Fruit fly (Drosophila melanogaster) whole organism: ENCODE measurements around the gene CG43737.

ENCODE experiments used
- CG8478 ChIP-seq: fragments of >200 bp; optimal IDR thresholded peaks from 2 replicates; lab custom pipeline; 2018; ENCODE audit warnings: inconsistent platforms
- Dll ChIP-seq: fragments of >200 bp; optimal IDR thresholded peaks from 2 replicates; lab custom pipeline; 2017
- EcR ChIP-seq, 2 experiments: fragments of >200 bp; optimal IDR thresholded peaks; 2 replicates each; lab custom pipeline; 2017; ENCODE audit warnings: missing biosample characterization in 2 of 2, missing genetic modification characterization in 2 of 2, missing genetic modification reagents in 2 of 2
- pan ChIP-seq: fragments of >200 bp; optimal IDR thresholded peaks from 2 replicates; lab custom pipeline; 2017
- psq ChIP-seq: fragments of >200 bp; optimal IDR thresholded peaks from 2 replicates; lab custom pipeline; 2017
- usp ChIP-seq: fragments of >200 bp; optimal IDR thresholded peaks from 2 replicates; lab custom pipeline; 2017; ENCODE audit warnings: missing biosample characterization, missing genetic modification characterization, mixed read lengths

CG43737 gene

DNA sequence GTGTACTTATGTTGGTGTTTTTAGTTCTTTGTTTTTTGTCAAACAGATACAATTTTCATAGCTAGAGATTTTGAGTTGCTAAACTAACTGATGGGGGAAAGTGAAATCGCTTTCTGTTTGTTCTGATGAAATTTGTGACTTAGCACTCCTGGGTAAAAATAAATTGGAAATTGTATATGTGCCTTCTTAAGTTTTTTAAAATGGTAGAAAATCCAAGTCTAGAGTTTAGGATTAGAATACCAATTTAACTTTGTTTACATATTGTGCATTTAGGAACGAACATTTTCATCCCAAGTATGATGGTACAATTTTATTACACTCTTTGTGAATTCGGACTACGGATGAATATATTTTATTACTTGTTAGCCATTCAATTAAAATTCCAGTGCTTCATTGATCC is 54.5 kb downstream of the CG43737 start, which contains the start of gene CG9101:
Gene CG9101 (minus strand): TSS at position 101 of the 400 bp plus-strand sequence.
- TF ChIP-seq Dll (lab: Kevin White, UChicago) (no peak), psq (lab: Kevin White, UChicago) (no peak), CG8478 (lab: Kevin White, UChicago) (no peak), EcR (GFP tag; optimal IDR thresholded peaks at IDR 0.05; lab: Kevin White, UChicago) (no peak), pan (lab: Kevin White, UChicago) (no peak), usp (GFP tag; lab: Kevin White, UChicago) (no peak)

DNA sequence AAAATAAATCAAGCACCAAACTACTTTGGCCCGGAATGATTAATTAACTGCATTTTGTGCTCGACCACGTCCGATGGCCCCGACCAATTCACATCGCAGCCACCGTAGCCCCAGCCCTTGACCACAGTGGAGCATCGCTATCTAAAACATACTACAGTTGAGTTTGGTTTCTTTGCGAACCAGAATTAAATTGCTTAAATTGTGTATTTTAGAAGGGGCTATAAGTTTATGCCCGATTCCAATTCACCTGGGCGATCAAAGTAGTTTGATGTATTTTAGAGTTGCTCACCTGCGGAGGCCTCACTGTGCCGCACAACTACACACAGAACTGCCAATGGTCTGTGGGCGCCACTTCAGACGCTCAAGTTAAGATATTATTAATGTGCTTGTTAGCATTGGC is 60.0 kb downstream of the CG43737 start:
- no peak for TF ChIP-seq Dll (lab: Kevin White, UChicago)
